Fruit fly (Drosophila melanogaster): Measurements from ENCODE around the gene CG12994.

The CG12994 gene

DNA sequence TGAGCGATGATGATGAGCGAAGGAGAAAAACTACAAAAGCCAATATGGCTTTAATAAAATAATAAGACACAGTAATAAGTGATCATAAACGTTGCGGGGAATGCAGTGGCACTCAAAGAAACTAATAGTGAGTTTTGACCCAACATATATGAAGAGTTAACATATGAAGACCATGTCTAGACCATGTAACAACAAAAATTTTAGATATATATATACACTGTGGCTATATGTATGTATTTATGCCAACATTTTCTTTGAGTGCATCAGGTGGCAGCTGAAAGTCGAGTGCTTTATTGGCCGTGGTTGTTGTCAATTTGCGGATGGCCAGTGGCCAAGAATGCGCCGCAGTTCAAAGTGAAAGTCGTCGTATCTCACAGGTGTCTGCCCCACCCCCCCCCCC lies 30.1 kb upstream of the CG12994 start:
- no peak for TF ChIP-seq pum (GFP tag; optimal IDR thresholded peaks at IDR 0.05)
- 0 out of 2 replicates have a peak, but pooled peaks have one; percentile 25 for TF ChIP-seq Xrp1 (GFP tag; IDR thresholded peaks at IDR 0.05)
- peak; percentile 44 for TF ChIP-seq Blimp-1 (GFP tag; optimal IDR thresholded peaks at IDR 0.05)
- TF ChIP-seq CG17359 (tag; optimal IDR thresholded peaks at IDR 0.05), result peak; percentile 13
- TF ChIP-seq Ptx1 (GFP tag; IDR thresholded peaks at IDR 0.05), result 0 out of 2 replicates have a peak, but pooled peaks have one; percentile 13
- TF ChIP-seq sr (GFP tag; IDR thresholded peaks at IDR 0.05), result 0 out of 3 replicates have a peak, but pooled peaks have one; percentile 24
- TF ChIP-seq sens (GFP tag), result peak; percentile 29
- peak; percentile 8 for TF ChIP-seq phol (tag; optimal IDR thresholded peaks at IDR 0.05)
- TF ChIP-seq Drgx (GFP tag; IDR thresholded peaks at IDR 0.05), result peak; percentile 54
- 0 out of 2 replicates have a peak, but pooled peaks have one; percentile 54 for TF ChIP-seq crol (GFP tag; IDR thresholded peaks at IDR 0.05)
- peak; percentile 15 for TF ChIP-seq CG11504 (tag; optimal IDR thresholded peaks at IDR 0.05)
- 0 out of 2 replicates have a peak, but pooled peaks have one; percentile 13 for TF ChIP-seq sisA (GFP tag; IDR thresholded peaks at IDR 0.05)
- peak; percentile 29 for TF ChIP-seq gem (tag; optimal IDR thresholded peaks at IDR 0.05)
- no peak for TF ChIP-seq Doc2 (GFP tag; IDR thresholded peaks at IDR 0.05)
- TF ChIP-seq CG1603 (tag; optimal IDR thresholded peaks at IDR 0.05), result peak; percentile 2
- no peak for TF ChIP-seq CG7745 (tag; optimal IDR thresholded peaks at IDR 0.05)
- TF ChIP-seq dmrt99B (tag; optimal IDR thresholded peaks at IDR 0.05), result peak; percentile 10
- TF ChIP-seq gsb (GFP tag; IDR thresholded peaks at IDR 0.05), result no peak
- TF ChIP-seq Sox102F (GFP tag; optimal IDR thresholded peaks at IDR 0.05), result peak; percentile 22

DNA sequence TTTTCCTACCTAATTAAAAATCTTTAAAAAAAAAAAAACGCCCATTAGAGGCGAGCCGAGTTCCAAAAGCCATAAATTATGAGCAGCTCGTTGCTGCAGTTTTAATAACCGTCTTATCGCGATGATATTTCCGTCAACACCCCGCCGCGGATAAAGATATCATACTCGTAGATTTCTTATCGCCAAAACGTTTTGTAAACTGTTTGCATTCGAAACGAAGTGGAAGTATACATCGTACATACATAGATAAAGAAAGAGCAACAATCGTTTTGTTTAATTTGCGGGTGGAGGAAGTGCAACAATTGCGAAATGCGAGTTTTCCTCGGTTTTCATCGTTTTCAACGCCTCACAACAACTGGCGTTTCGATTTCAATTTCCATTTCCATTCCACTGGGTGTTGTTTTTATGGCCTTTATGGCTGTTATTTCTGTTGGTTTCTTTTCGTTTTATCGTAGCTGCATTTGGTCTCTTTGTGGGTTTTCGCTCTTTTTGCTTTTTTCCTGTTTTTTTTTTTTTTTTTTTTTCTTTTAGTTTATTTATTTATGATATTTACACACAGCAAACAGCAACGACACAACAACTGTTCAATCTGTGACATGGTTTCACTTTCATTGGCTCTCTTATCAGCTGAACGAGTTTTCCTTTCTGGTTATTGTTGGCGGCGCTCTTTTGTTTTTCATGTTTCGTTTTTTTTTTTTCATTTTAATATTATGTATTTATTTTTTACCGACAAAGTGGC lies 29.3 kb upstream of the CG12994 start:
- TF ChIP-seq CG15479 (GFP tag; optimal IDR thresholded peaks at IDR 0.05) (peak; percentile 81), CG15269 (tag; optimal IDR thresholded peaks at IDR 0.05) (no peak), Sox102F (GFP tag; optimal IDR thresholded peaks at IDR 0.05) (peak; percentile 32), CG33557 (GFP tag; optimal IDR thresholded peaks at IDR 0.05) (peak; percentile 29), CG30020 (tag; optimal IDR thresholded peaks at IDR 0.05) (no peak), HmgD (GFP tag; optimal IDR thresholded peaks at IDR 0.05) (no peak), lilli (GFP tag; optimal IDR thresholded peaks at IDR 0.05) (no peak), chm (GFP tag; IDR thresholded peaks at IDR 0.05) (peak; percentile 34; the same call in 1 of the 2 replicates), Side (GFP tag; optimal IDR thresholded peaks at IDR 0.05) (peak; percentile 5), CG3163 (GFP tag; optimal IDR thresholded peaks at IDR 0.05) (no peak), tgo (GFP tag; IDR thresholded peaks at IDR 0.05) (no peak), sens (GFP tag) (peak; percentile 94), CG1024 (GFP tag; IDR thresholded peaks at IDR 0.05) (0 out of 2 replicates have a peak, but pooled peaks have one; percentile 13), CG9727 (GFP tag; optimal IDR thresholded peaks at IDR 0.05) (peak; percentile 28), CG17328 (GFP tag; IDR thresholded peaks at IDR 0.05) (0 out of 2 replicates have a peak, but pooled peaks have one; percentile 20), Camta (GFP tag; optimal IDR thresholded peaks at IDR 0.05) (peak; percentile 53), CG1529 (GFP tag; optimal IDR thresholded peaks at IDR 0.05) (peak; percentile 14), crc (GFP tag; optimal IDR thresholded peaks at IDR 0.05) (no peak), CG3407 (GFP tag; optimal IDR thresholded peaks at IDR 0.05) (peak; percentile 69), tio (GFP tag; optimal IDR thresholded peaks at IDR 0.05) (peak; percentile 46), CG7987 (GFP tag; optimal IDR thresholded peaks at IDR 0.05) (peak; percentile 17), ac (GFP tag; optimal IDR thresholded peaks at IDR 0.05) (peak; percentile 63), CG10209 (GFP tag; optimal IDR thresholded peaks at IDR 0.05) (peak; percentile 11), Drgx (GFP tag; IDR thresholded peaks at IDR 0.05) (peak; percentile 65), nerfin-1 (tag; optimal IDR thresholded peaks at IDR 0.05) (no peak), salm (tag; optimal IDR thresholded peaks at IDR 0.05) (peak; percentile 7), psq (GFP tag; optimal IDR thresholded peaks at IDR 0.05) (peak; percentile 29), Usf (GFP tag; optimal IDR thresholded peaks at IDR 0.05) (no peak), H2.0 (GFP tag; IDR thresholded peaks at IDR 0.05) (no peak), lab (GFP tag; optimal IDR thresholded peaks at IDR 0.05) (peak; percentile 21), bsh (GFP tag; optimal IDR thresholded peaks at IDR 0.05) (peak in 1 of 2 experiments; percentile 56), CG18476 (GFP tag; optimal IDR thresholded peaks at IDR 0.05) (peak; percentile 14)
